Worm (Caenorhabditis elegans) whole organism, L4 larva: ENCODE data around the gene R07E3.4.
A peak's percentile ranks its signal among the peaks of the same experiment; 100 is the strongest.

Experiments used
- F44E2.7 ChIP-seq: fragments of 200-800 bp; sonication (Bioruptor generic); IDR thresholded peaks from 2 replicates; pipeline ENCODE4 v2.1.2; 2022; ENCODE audit warnings: missing genetic modification characterization, missing compliant biosample characterization
- nhr-11 ChIP-seq: fragments of 150-350 bp; optimal IDR thresholded peaks from 2 replicates; lab custom pipeline; 2014; ENCODE audit warnings: missing biosample characterization, missing genetic modification characterization
- nhr-25 ChIP-seq: sonication (generic microtip); optimal IDR thresholded peaks from 2 replicates; lab custom pipeline; 2017; ENCODE audit warnings: missing genetic modification characterization, mild to moderate bottlenecking, missing compliant biosample characterization, antibody characterized with exemption, moderate library complexity, borderline replicate concordance; ENCODE audit not compliant: insufficient read depth
- pha-4 ChIP-seq, 2 experiments: fragments of 150-350 bp in 1 of 2; fragments of 200-800 bp in 1 of 2; sonication (Bioruptor generic) in 1 of 2; IDR thresholded peaks in 1 of 2; optimal IDR thresholded peaks in 1 of 2; 2 replicates each; pipeline versions ENCODE4 v1.3.6 to Lab custom; 2014 to 2022; ENCODE audit warnings: missing genetic modification characterization in 2 of 2, missing genetic modification reagents in 2 of 2, missing biosample characterization in 1 of 2, missing compliant biosample characterization in 1 of 2
- snpc-4 ChIP-seq: fragments of 150-350 bp; optimal IDR thresholded peaks from 2 replicates; lab custom pipeline; 2014; ENCODE audit warnings: missing biosample characterization, missing genetic modification characterization
- unc-130 ChIP-seq: sonication (generic microtip); optimal IDR thresholded peaks from 2 replicates; lab custom pipeline; 2016; ENCODE audit warnings: missing genetic modification reagents, missing genetic modification characterization, missing compliant biosample characterization
- unc-62 ChIP-seq, 3 experiments: fragments of 150-350 bp in 1 of 3; sonication (generic microtip); optimal IDR thresholded peaks in 2 of 3; peaks in 1 of 3; 1 replicate in 1 of 3; 2 replicates in 2 of 3; lab custom pipeline; 2014 to 2017; ENCODE audit warnings: missing biosample characterization in 3 of 3, missing genetic modification characterization in 3 of 3, missing genetic modification reagents in 3 of 3, missing genotype in 1 of 3
- ztf-11 ChIP-seq: fragments of 150-350 bp; optimal IDR thresholded peaks from 2 replicates; lab custom pipeline; 2014; ENCODE audit warnings: missing biosample characterization, missing genetic modification characterization

- TF ChIP-seq F44E2.7 (GFP tag; lab: Robert Waterston, UW) (no peak), unc-62 (GFP tag; optimal IDR thresholded peaks at IDR 0.05 in 1 of 2; lab: Kevin White, UChicago) (no peak), unc-62 (tag; optimal IDR thresholded peaks at IDR 0.05; lab: Kevin White, UChicago) (no peak), pha-4 (GFP tag; IDR thresholded peaks at IDR 0.05; lab: Robert Waterston, UW) (no peak), pha-4 (tag; optimal IDR thresholded peaks at IDR 0.05; lab: Kevin White, UChicago) (no peak), unc-130 (GFP tag; lab: Kevin White, UChicago) (no peak), snpc-4 (tag; lab: Kevin White, UChicago) (no peak), nhr-25 (tag; lab: Kevin White, UChicago) (no peak), nhr-11 (tag; lab: Kevin White, UChicago) (peak; percentile 71), ztf-11 (tag; lab: Kevin White, UChicago) (no peak)
Measured at ce11 chrX:10333301-10333854, at the start of gene R07E3.4.
